Worm (Caenorhabditis elegans): ENCODE data around the gene F59B1.6.

- TF ChIP-seq lsy-2 (tag; optimal IDR thresholded peaks at IDR 0.05) = no peak
- no peak for TF ChIP-seq nhr-237 (tag; optimal IDR thresholded peaks at IDR 0.05)
- no peak for TF ChIP-seq ceh-32 (tag; optimal IDR thresholded peaks at IDR 0.05; ENCODE audit: poor library complexity)
- no peak for TF ChIP-seq ceh-82 (tag; optimal IDR thresholded peaks at IDR 0.05)
- no peak for TF ChIP-seq ama-1 (optimal IDR thresholded peaks at IDR 0.05)
- TF ChIP-seq mep-1 (tag; optimal IDR thresholded peaks at IDR 0.05) = peak; percentile 9
These were observed 45.3 kb downstream of the F59B1.6 start, which contains the start of the genes rpl-11.1 and T22F3.2 for ce11 chrV:3586014-3586689.

Data from whole organism, L4 larva.